Worm (Caenorhabditis elegans) whole organism, L1 larva: ENCODE results near the gene cyp-35B2.

Experiments used
- C16A3.4 ChIP-seq: fragments of 150-350 bp; optimal IDR thresholded peaks from 2 replicates; lab custom pipeline; 2014; ENCODE audit warnings: missing biosample characterization, missing genetic modification characterization
- F16B12.6 ChIP-seq: fragments of 150-350 bp; optimal IDR thresholded peaks from 2 replicates; lab custom pipeline; 2014; ENCODE audit warnings: missing biosample characterization, missing genetic modification characterization
- alr-1 ChIP-seq: fragments of 200-800 bp; sonication (Bioruptor generic); optimal IDR thresholded peaks from 2 replicates; lab custom pipeline; 2018; ENCODE audit warnings: borderline replicate concordance, mild to moderate bottlenecking, missing genetic modification characterization, missing compliant biosample characterization
- ceh-63 ChIP-seq: fragments of 200-800 bp; sonication (Bioruptor generic); optimal IDR thresholded peaks from 2 replicates; lab custom pipeline; 2018; ENCODE audit warnings: mild to moderate bottlenecking, missing genetic modification characterization, missing compliant biosample characterization
- ceh-88 ChIP-seq: fragments of 200-800 bp; sonication (Bioruptor generic); IDR thresholded peaks from 2 replicates; pipeline ENCODE4 v1.3.6; 2022; ENCODE audit warnings: missing genetic modification characterization, missing compliant biosample characterization
- ceh-90 ChIP-seq: sonication (generic microtip); optimal IDR thresholded peaks from 2 replicates; lab custom pipeline; 2016; ENCODE audit warnings: missing genetic modification characterization, missing compliant biosample characterization
- ces-1 ChIP-seq: fragments of 150-350 bp; optimal IDR thresholded peaks from 2 replicates; lab custom pipeline; 2014; ENCODE audit warnings: missing biosample characterization, missing genetic modification reagents, missing genetic modification characterization
- dpl-1 ChIP-seq, 3 experiments: fragments of 150-350 bp in 2 of 3; sonication (generic microtip) in 1 of 3; optimal IDR thresholded peaks; 2 replicates each; lab custom pipeline; 2014 to 2017; ENCODE audit warnings: missing biosample characterization in 3 of 3, missing genetic modification characterization in 3 of 3, missing genetic modification reagents in 3 of 3
- egl-13 ChIP-seq: sonication (generic microtip); optimal IDR thresholded peaks from 2 replicates; lab custom pipeline; 2016; ENCODE audit warnings: missing genotype, missing genetic modification reagents, missing genetic modification characterization, missing compliant biosample characterization
- egl-27 ChIP-seq, 2 experiments: fragments of 150-350 bp in 1 of 2; sonication (generic microtip); optimal IDR thresholded peaks; 3 replicates each; lab custom pipeline; 2017 to 2018; ENCODE audit warnings: missing biosample characterization in 2 of 2, missing genetic modification characterization in 2 of 2, missing genetic modification reagents in 2 of 2
- elt-3 ChIP-seq, 6 experiments: fragments of 150-350 bp in 1 of 6; sonication (generic microtip); optimal IDR thresholded peaks; 2 replicates each; lab custom pipeline; 2017 to 2018; ENCODE audit warnings: missing biosample characterization in 6 of 6, missing genetic modification characterization in 6 of 6, inconsistent platforms in 1 of 6
- ets-5 ChIP-seq: fragments of 200-800 bp; sonication (Bioruptor generic); IDR thresholded peaks from 2 replicates; pipeline ENCODE4 v1.3.6; 2022; ENCODE audit warnings: missing genetic modification characterization, missing compliant biosample characterization
- fkh-10 ChIP-seq: sonication (generic microtip); optimal IDR thresholded peaks from 2 replicates; lab custom pipeline; 2017; ENCODE audit warnings: missing biosample characterization, missing genetic modification reagents, missing genetic modification characterization
- fkh-8 ChIP-seq: sonication (generic microtip); optimal IDR thresholded peaks from 2 replicates; lab custom pipeline; 2016; ENCODE audit warnings: mild to moderate bottlenecking, missing genetic modification characterization, missing compliant biosample characterization
- hlh-4 ChIP-seq: sonication (generic microtip); optimal IDR thresholded peaks from 2 replicates; lab custom pipeline; 2016; ENCODE audit warnings: mild to moderate bottlenecking, missing genetic modification characterization, missing compliant biosample characterization
- jun-1 ChIP-seq: fragments of 150-350 bp; optimal IDR thresholded peaks from 2 replicates; lab custom pipeline; 2014; ENCODE audit warnings: missing biosample characterization, missing genetic modification reagents, missing genetic modification characterization
- lin-39 ChIP-seq: fragments of 150-350 bp; optimal IDR thresholded peaks from 2 replicates; lab custom pipeline; 2014; ENCODE audit warnings: missing biosample characterization, missing genetic modification reagents, missing genetic modification characterization
- lir-3 ChIP-seq: sonication (generic microtip); optimal IDR thresholded peaks from 2 replicates; lab custom pipeline; 2016; ENCODE audit warnings: mild to moderate bottlenecking, missing genetic modification characterization, moderate library complexity, missing compliant biosample characterization; ENCODE audit not compliant: poor library complexity
- lsy-2 ChIP-seq, 2 experiments: fragments of 150-350 bp; optimal IDR thresholded peaks; 2 replicates each; lab custom pipeline; 2014; ENCODE audit warnings: missing biosample characterization in 2 of 2, missing genetic modification characterization in 2 of 2
- nhr-12 ChIP-seq: sonication (generic microtip); optimal IDR thresholded peaks from 2 replicates; lab custom pipeline; 2017; ENCODE audit warnings: missing biosample characterization, missing genetic modification characterization
- nhr-19 ChIP-seq: fragments of 200-800 bp; sonication (Bioruptor generic); conservative IDR thresholded peaks from 2 replicates; pipeline ENCODE4 v1.3.6; 2022; ENCODE audit warnings: missing genetic modification characterization, missing compliant biosample characterization
- nhr-237 ChIP-seq: fragments of 150-350 bp; optimal IDR thresholded peaks from 2 replicates; lab custom pipeline; 2014; ENCODE audit warnings: missing biosample characterization, missing genetic modification characterization
- nhr-71 ChIP-seq: sonication (generic microtip); optimal IDR thresholded peaks from 2 replicates; lab custom pipeline; 2016; ENCODE audit warnings: mild to moderate bottlenecking, missing genetic modification characterization, moderate library complexity, missing compliant biosample characterization
- nhr-76 ChIP-seq: sonication (generic microtip); optimal IDR thresholded peaks from 2 replicates; lab custom pipeline; 2017; ENCODE audit warnings: missing biosample characterization, missing genetic modification characterization
- nhr-77 ChIP-seq: fragments of 150-350 bp; optimal IDR thresholded peaks from 2 replicates; lab custom pipeline; 2014; ENCODE audit warnings: missing biosample characterization, missing genetic modification characterization
- nhr-85 ChIP-seq: sonication (generic microtip); peaks from one replicate; lab custom pipeline; 2016; ENCODE audit warnings: missing genetic modification characterization, inconsistent platforms, missing compliant biosample characterization
- skn-1 ChIP-seq: fragments of 150-350 bp; optimal IDR thresholded peaks from 2 replicates; lab custom pipeline; 2014; ENCODE audit warnings: missing biosample characterization, missing genetic modification characterization
- snu-23 ChIP-seq: sonication (generic microtip); optimal IDR thresholded peaks from 2 replicates; lab custom pipeline; 2016; ENCODE audit warnings: missing genetic modification characterization, missing compliant biosample characterization
- sox-4 ChIP-seq: sonication (generic microtip); optimal IDR thresholded peaks from 2 replicates; lab custom pipeline; 2016; ENCODE audit warnings: missing genetic modification characterization, missing compliant biosample characterization
- swsn-7 ChIP-seq: sonication (generic microtip); optimal IDR thresholded peaks from 2 replicates; lab custom pipeline; 2016; ENCODE audit warnings: missing genetic modification characterization, missing compliant biosample characterization
- tbx-2 ChIP-seq: sonication (generic microtip); optimal IDR thresholded peaks from 2 replicates; lab custom pipeline; 2016; ENCODE audit warnings: missing genetic modification characterization, missing compliant biosample characterization
- tlp-1 ChIP-seq: fragments of 150-350 bp; optimal IDR thresholded peaks from 2 replicates; lab custom pipeline; 2014; ENCODE audit warnings: missing biosample characterization, missing genetic modification characterization
- unc-130 ChIP-seq: fragments of 150-350 bp; optimal IDR thresholded peaks from 2 replicates; lab custom pipeline; 2017; ENCODE audit warnings: missing biosample characterization, missing genetic modification characterization, inconsistent platforms
- unc-30 ChIP-seq: sonication (generic microtip); optimal IDR thresholded peaks from 2 replicates; lab custom pipeline; 2017; ENCODE audit warnings: missing biosample characterization, missing genetic modification characterization
- vab-15 ChIP-seq: sonication (generic microtip); optimal IDR thresholded peaks from 2 replicates; lab custom pipeline; 2017; ENCODE audit warnings: missing genotype, mild to moderate bottlenecking, missing genetic modification characterization, missing compliant biosample characterization
- xbp-1 ChIP-seq: sonication (generic microtip); optimal IDR thresholded peaks from 2 replicates; lab custom pipeline; 2016; ENCODE audit warnings: missing genetic modification characterization, missing compliant biosample characterization
- zip-4 ChIP-seq: fragments of 200-800 bp; sonication (Bioruptor generic); optimal IDR thresholded peaks from 2 replicates; lab custom pipeline; 2018; ENCODE audit warnings: mild to moderate bottlenecking, missing genetic modification characterization, moderate library complexity, missing compliant biosample characterization

cyp-35B2 gene

DNA sequence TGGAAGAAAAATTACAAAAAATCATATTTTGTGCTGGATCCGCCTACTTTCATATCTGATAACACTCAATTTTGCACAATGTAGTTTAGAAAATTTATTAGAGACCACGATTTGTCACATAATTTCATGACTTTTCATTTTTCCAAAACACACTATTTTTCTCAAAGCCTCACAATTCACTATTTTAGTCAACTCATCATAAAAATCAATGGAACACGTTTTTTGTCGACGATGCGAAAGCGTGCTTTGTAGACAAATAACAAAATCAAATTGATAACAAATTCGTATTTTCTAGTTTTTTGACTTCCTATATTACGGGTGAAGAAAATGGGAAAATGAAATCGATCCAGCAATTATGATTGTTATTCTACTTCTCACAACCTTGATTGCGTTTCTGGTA is at the start of gene cyp-35B2:
Gene cyp-35B2, plus strand, starts transcription at position 301 of the 400 bp plus-strand sequence.
- TF ChIP-seq ceh-63 (no peak), dpl-1 (GFP tag; optimal IDR thresholded peaks at IDR 0.05; lab: Kevin White, UChicago) (no peak), skn-1 (tag; lab: Kevin White, UChicago) (no peak), snu-23 (GFP tag; lab: Kevin White, UChicago) (no peak), fkh-8 (tag; lab: Kevin White, UChicago) (no peak), vab-15 (tag; lab: Kevin White, UChicago) (no peak), egl-27 (tag; optimal IDR thresholded peaks at IDR 0.05; lab: Kevin White, UChicago) (no peak), tlp-1 (tag; lab: Kevin White, UChicago) (no peak), xbp-1 (no peak), lir-3 (tag; lab: Kevin White, UChicago) (no peak), ceh-88 (GFP tag; lab: Robert Waterston, UW) (no peak), nhr-85 (tag; lab: Kevin White, UChicago) (no peak), jun-1 (tag; lab: Kevin White, UChicago) (no peak), fkh-10 (GFP tag; lab: Kevin White, UChicago) (no peak), nhr-76 (tag; lab: Kevin White, UChicago) (no peak), nhr-71 (no peak), lin-39 (no peak), swsn-7 (no peak), ets-5 (no peak), ces-1 (no peak)

ce11 chrV:3892361-3892904 is 49.5 kb upstream of the cyp-35B2 start, which contains the start of gene C17E7.4:
Gene C17E7.4, plus strand, starts transcription at chrV:3892854.
- TF ChIP-seq nhr-237 (tag; lab: Kevin White, UChicago) (no peak), alr-1 (tag; lab: Kevin White, UChicago) (no peak), sox-4 (tag; lab: Kevin White, UChicago) (no peak), unc-130 (no peak), zip-4 (GFP tag; lab: Kevin White, UChicago) (no peak), ceh-90 (tag; lab: Kevin White, UChicago) (no peak), lsy-2 (tag; optimal IDR thresholded peaks at IDR 0.05; lab: Kevin White, UChicago) (no peak), elt-3 (tag; optimal IDR thresholded peaks at IDR 0.05; lab: Kevin White, UChicago) (no peak), F16B12.6 (tag; lab: Kevin White, UChicago) (no peak), dpl-1 (GFP tag; optimal IDR thresholded peaks at IDR 0.05; lab: Kevin White, UChicago) (no peak), nhr-77 (tag; lab: Kevin White, UChicago) (no peak), swsn-7 (no peak)
- TF ChIP-seq, all 84 proteins: peak for 0

DNA sequence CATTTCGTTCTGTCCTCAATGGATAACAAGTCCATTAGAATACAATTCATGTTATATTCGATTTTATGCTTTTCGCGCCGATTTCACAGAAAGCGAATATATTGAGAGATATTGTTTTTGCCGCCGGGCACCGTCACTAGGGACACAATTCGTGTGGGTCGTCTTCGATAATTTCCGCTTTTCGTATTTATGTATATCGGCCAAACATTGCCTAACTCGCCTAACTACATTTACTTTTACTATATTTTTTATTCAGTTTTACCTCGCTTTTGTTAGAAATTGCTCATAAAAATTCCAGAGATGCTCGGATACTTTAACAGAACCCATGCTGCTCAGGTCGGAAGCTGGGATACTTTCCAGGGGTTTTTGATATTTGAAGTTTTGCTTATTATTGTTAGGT is 47.3 kb upstream of the cyp-35B2 start, which contains the start of gene sre-9:
Gene sre-9, plus strand, starts transcription at position 301 of the 400 bp plus-strand sequence.
- no peak for TF ChIP-seq tbx-2 (tag; lab: Kevin White, UChicago)
- no peak for TF ChIP-seq nhr-12 (tag; lab: Kevin White, UChicago)
- TF ChIP-seq hlh-4 (tag; lab: Kevin White, UChicago), result no peak
- no peak for TF ChIP-seq C16A3.4 (tag; lab: Kevin White, UChicago)
- no peak for TF ChIP-seq tlp-1 (tag; lab: Kevin White, UChicago)
- no peak for TF ChIP-seq unc-30 (tag; lab: Kevin White, UChicago)
- TF ChIP-seq nhr-19 (GFP tag; lab: Robert Waterston, UW), result no peak
- TF ChIP-seq snu-23 (GFP tag; lab: Kevin White, UChicago), result no peak
- no peak for TF ChIP-seq fkh-8 (tag; lab: Kevin White, UChicago)
- no peak for TF ChIP-seq egl-13 (tag; lab: Kevin White, UChicago)
- TF ChIP-seq nhr-85 (tag; lab: Kevin White, UChicago), result no peak
- no peak for TF ChIP-seq ets-5
- TF ChIP-seq F16B12.6 (tag; lab: Kevin White, UChicago), result no peak
